Fruit fly (Drosophila melanogaster) whole organism, embryonic: ENCODE data around the gene mthl1.
A peak's percentile ranks its signal among the peaks of the same experiment; 100 is the strongest.

Experiments used
- Abd-B ChIP-seq: fragments of 200-800 bp; sonication (Bioruptor generic); optimal IDR thresholded peaks from 2 replicates; lab custom pipeline; 2018; ENCODE audit warnings: missing biosample characterization, mild to moderate bottlenecking, missing genetic modification characterization, moderate library complexity
- Ada2b ChIP-seq: fragments of 200-800 bp; sonication (Bioruptor generic); IDR thresholded peaks from 2 replicates; pipeline ENCODE4 v1.3.6; 2022; ENCODE audit warnings: missing biosample characterization, missing genetic modification characterization
- Atf6 ChIP-seq: fragments of 200-800 bp; sonication (Bioruptor generic); IDR thresholded peaks from 2 replicates; pipeline ENCODE4 v1.3.6; 2022; ENCODE audit warnings: missing biosample characterization, missing genetic modification characterization
- CG10462 ChIP-seq: fragments of 200-800 bp; sonication (Bioruptor generic); optimal IDR thresholded peaks from 2 replicates; lab custom pipeline; 2016; ENCODE audit warnings: missing biosample characterization, missing genetic modification characterization
- CG11560 ChIP-seq: fragments of 200-800 bp; sonication (Bioruptor generic); IDR thresholded peaks from 3 replicates; pipeline ENCODE4 v1.3.6; 2022; ENCODE audit warnings: missing biosample characterization, missing genetic modification characterization
- CG14441 ChIP-seq: fragments of 200-800 bp; sonication (Bioruptor generic); IDR thresholded peaks from 2 replicates; pipeline ENCODE4 v1.3.6; 2022; ENCODE audit warnings: missing biosample characterization, missing genetic modification characterization
- CG2199 ChIP-seq: fragments of 200-800 bp; sonication (Bioruptor generic); IDR thresholded peaks from 3 replicates; pipeline ENCODE4 v1.3.6; 2022; ENCODE audit warnings: missing biosample characterization, missing genetic modification characterization
- CG2889 ChIP-seq: fragments of 200-800 bp; sonication (Bioruptor generic); IDR thresholded peaks from 3 replicates; pipeline ENCODE4 v1.3.6; 2022; ENCODE audit warnings: missing biosample characterization, missing genetic modification characterization
- CG31388 ChIP-seq: fragments of 200-800 bp; sonication (Bioruptor generic); optimal IDR thresholded peaks from 2 replicates; lab custom pipeline; 2016; ENCODE audit warnings: missing biosample characterization, missing genetic modification characterization
- CG32772 ChIP-seq: fragments of 200-800 bp; sonication (Bioruptor generic); IDR thresholded peaks from 2 replicates; pipeline ENCODE4 v1.3.6; 2022; ENCODE audit warnings: missing biosample characterization, missing genetic modification characterization
- CG3995 ChIP-seq: fragments of 200-800 bp; sonication (Bioruptor generic); optimal IDR thresholded peaks from 3 replicates; lab custom pipeline; 2016; ENCODE audit warnings: missing biosample characterization, missing genetic modification characterization
- CG6654 ChIP-seq: fragments of 200-800 bp; sonication (Bioruptor generic); optimal IDR thresholded peaks from 2 replicates; lab custom pipeline; 2017; ENCODE audit warnings: missing biosample characterization, mild to moderate bottlenecking, missing genetic modification characterization
- CG7839 ChIP-seq: fragments of 200-800 bp; sonication (Bioruptor generic); optimal IDR thresholded peaks from 3 replicates; lab custom pipeline; 2018; ENCODE audit warnings: missing biosample characterization, mild to moderate bottlenecking, missing genetic modification characterization, moderate library complexity
- CG8089 ChIP-seq: fragments of 200-800 bp; sonication (Bioruptor generic); optimal IDR thresholded peaks from 3 replicates; lab custom pipeline; 2016; ENCODE audit warnings: missing biosample characterization, missing genetic modification characterization
- CG8388 ChIP-seq: fragments of 200-800 bp; sonication (Bioruptor generic); optimal IDR thresholded peaks from 2 replicates; lab custom pipeline; 2019; ENCODE audit warnings: missing biosample characterization, mild to moderate bottlenecking, missing genetic modification characterization, moderate library complexity
- CG8924 ChIP-seq: fragments of 200-800 bp; optimal IDR thresholded peaks from 3 replicates; lab custom pipeline; 2019; ENCODE audit warnings: missing biosample characterization, mild to moderate bottlenecking, missing genetic modification characterization, moderate library complexity
- CHES-1-like ChIP-seq: fragments of 200-800 bp; sonication (Bioruptor generic); optimal IDR thresholded peaks from 2 replicates; lab custom pipeline; 2016; ENCODE audit warnings: missing biosample characterization, missing genetic modification characterization
- Deaf1 ChIP-seq: fragments of 200-800 bp; optimal IDR thresholded peaks from 3 replicates; lab custom pipeline; 2019; ENCODE audit warnings: missing biosample characterization, mild to moderate bottlenecking, missing genetic modification characterization, moderate library complexity
- Dfd ChIP-seq, 2 experiments: fragments of >200 bp; optimal IDR thresholded peaks; 2 replicates each; lab custom pipeline; 2017; ENCODE audit warnings: missing biosample characterization in 2 of 2, missing genetic modification characterization in 2 of 2
- HLH54F ChIP-seq: fragments of 200-800 bp; sonication (Bioruptor generic); optimal IDR thresholded peaks from 3 replicates; lab custom pipeline; 2016; ENCODE audit warnings: missing biosample characterization, missing genetic modification characterization
- HmgZ ChIP-seq: fragments of 200-800 bp; sonication (Bioruptor generic); optimal IDR thresholded peaks from 2 replicates; lab custom pipeline; 2018; ENCODE audit warnings: missing biosample characterization, mild to moderate bottlenecking, missing genetic modification characterization
- Hr51 ChIP-seq, 2 experiments: fragments of 200-800 bp; sonication (Bioruptor generic); optimal IDR thresholded peaks; 2 replicates in 1 of 2; 3 replicates in 1 of 2; lab custom pipeline; 2016 to 2018; ENCODE audit warnings: missing biosample characterization in 2 of 2, missing genetic modification characterization in 2 of 2, mild to moderate bottlenecking in 1 of 2, moderate library complexity in 1 of 2
- Jarid2 ChIP-seq: fragments of 200-800 bp; sonication (Bioruptor generic); optimal IDR thresholded peaks from 3 replicates; lab custom pipeline; 2017; ENCODE audit warnings: mild to moderate bottlenecking, missing biosample characterization, missing genetic modification reagents, missing genetic modification characterization
- Lpt ChIP-seq: fragments of >200 bp; optimal IDR thresholded peaks from 2 replicates; lab custom pipeline; 2018; ENCODE audit warnings: missing biosample characterization, missing genetic modification characterization
- Mad ChIP-seq: fragments of 200-800 bp; sonication (Bioruptor generic); optimal IDR thresholded peaks from 2 replicates; lab custom pipeline; 2016; ENCODE audit warnings: missing biosample characterization, missing genetic modification characterization
- Max ChIP-seq: fragments of 200-800 bp; sonication (Bioruptor generic); optimal IDR thresholded peaks from 2 replicates; lab custom pipeline; 2016; ENCODE audit warnings: missing biosample characterization, mild to moderate bottlenecking, missing genetic modification characterization
- Mrtf ChIP-seq: fragments of 200-800 bp; sonication (Bioruptor generic); IDR thresholded peaks from 3 replicates; pipeline ENCODE4 v1.3.6; 2022; ENCODE audit warnings: missing biosample characterization, missing genetic modification characterization
- NC2β ChIP-seq: fragments of 200-800 bp; sonication (Bioruptor generic); optimal IDR thresholded peaks from 2 replicates; lab custom pipeline; 2016; ENCODE audit warnings: missing biosample characterization, missing genetic modification characterization
- NK7.1 ChIP-seq: fragments of 200-800 bp; sonication (Bioruptor generic); optimal IDR thresholded peaks from 3 replicates; lab custom pipeline; 2016; ENCODE audit warnings: missing biosample characterization, missing genetic modification characterization
- Nf-YC ChIP-seq: fragments of 200-800 bp; optimal IDR thresholded peaks from 3 replicates; lab custom pipeline; 2019; ENCODE audit warnings: missing biosample characterization, mild to moderate bottlenecking, missing genetic modification characterization, moderate library complexity
- Oaz ChIP-seq: fragments of 200-800 bp; sonication (Bioruptor generic); IDR thresholded peaks from 2 replicates; pipeline ENCODE4 v1.3.6; 2022; ENCODE audit warnings: missing biosample characterization, missing genetic modification characterization
- Oli ChIP-seq: fragments of 200-800 bp; sonication (Bioruptor generic); optimal IDR thresholded peaks from 2 replicates; lab custom pipeline; 2018; ENCODE audit warnings: missing biosample characterization, mild to moderate bottlenecking, missing genetic modification characterization, moderate library complexity
- Sox102F ChIP-seq: fragments of 200-800 bp; sonication (Bioruptor generic); optimal IDR thresholded peaks from 2 replicates; lab custom pipeline; 2018; ENCODE audit warnings: missing biosample characterization, mild to moderate bottlenecking, missing genetic modification characterization, moderate library complexity
- Vsx1 ChIP-seq: fragments of 200-800 bp; sonication (Bioruptor generic); optimal IDR thresholded peaks from 2 replicates; lab custom pipeline; 2017; ENCODE audit warnings: missing biosample characterization, mild to moderate bottlenecking, missing genetic modification characterization, missing genetic modification reagents
- Xbp1 ChIP-seq: fragments of 200-800 bp; sonication (Bioruptor generic); optimal IDR thresholded peaks from 3 replicates; lab custom pipeline; 2016; ENCODE audit warnings: missing biosample characterization, mild to moderate bottlenecking, missing genetic modification characterization
- abd-A ChIP-seq: fragments of 200-800 bp; sonication (Bioruptor generic); optimal IDR thresholded peaks from 3 replicates; lab custom pipeline; 2019; ENCODE audit warnings: missing biosample characterization, mild to moderate bottlenecking, missing genetic modification characterization, moderate library complexity
- aop ChIP-seq: fragments of 200-800 bp; sonication (Bioruptor generic); IDR thresholded peaks from 2 replicates; pipeline ENCODE4 v1.3.6; 2022; ENCODE audit warnings: missing biosample characterization, missing genetic modification characterization
- az2 ChIP-seq: fragments of 200-800 bp; sonication (Bioruptor generic); optimal IDR thresholded peaks from 3 replicates; lab custom pipeline; 2016; ENCODE audit warnings: missing biosample characterization, missing genetic modification characterization
- br ChIP-seq: fragments of >200 bp; optimal IDR thresholded peaks from 2 replicates; lab custom pipeline; 2017
- ci ChIP-seq: fragments of 200-800 bp; sonication (Bioruptor generic); IDR thresholded peaks from 3 replicates; pipeline ENCODE4 v1.3.6; 2022; ENCODE audit warnings: missing biosample characterization, missing genetic modification characterization
- fd64A ChIP-seq: fragments of 200-800 bp; sonication (Bioruptor generic); optimal IDR thresholded peaks from 3 replicates; lab custom pipeline; 2018; ENCODE audit warnings: missing biosample characterization, mild to moderate bottlenecking, missing genetic modification characterization
- kah ChIP-seq: fragments of 200-800 bp; sonication (Bioruptor generic); optimal IDR thresholded peaks from 2 replicates; lab custom pipeline; 2018; ENCODE audit warnings: missing biosample characterization, mild to moderate bottlenecking, missing genetic modification characterization
- klu ChIP-seq: fragments of 200-800 bp; sonication (Bioruptor generic); IDR thresholded peaks from 2 replicates; pipeline ENCODE4 v1.3.6; 2022; ENCODE audit warnings: missing biosample characterization, missing genetic modification characterization
- luna ChIP-seq: fragments of 200-800 bp; sonication (Bioruptor generic); optimal IDR thresholded peaks from 2 replicates; lab custom pipeline; 2016; ENCODE audit warnings: missing biosample characterization, missing genetic modification characterization
- pum ChIP-seq: fragments of 200-800 bp; sonication (Bioruptor generic); optimal IDR thresholded peaks from 2 replicates; lab custom pipeline; 2016; ENCODE audit warnings: missing biosample characterization, missing genetic modification characterization
- slbo ChIP-seq: fragments of 200-800 bp; sonication (Bioruptor generic); IDR thresholded peaks from 2 replicates; pipeline ENCODE4 v1.3.6; 2022; ENCODE audit warnings: missing biosample characterization, missing genetic modification characterization
- so ChIP-seq: fragments of 200-800 bp; sonication (Bioruptor generic); IDR thresholded peaks from 3 replicates; pipeline ENCODE4 v1.3.6; 2022; ENCODE audit warnings: missing biosample characterization, missing genetic modification characterization
- stc ChIP-seq: fragments of 200-800 bp; sonication (Bioruptor generic); IDR thresholded peaks from 2 replicates; pipeline ENCODE4 v1.3.6; 2022; ENCODE audit warnings: missing biosample characterization, missing genetic modification characterization
- tin ChIP-seq: fragments of 200-800 bp; sonication (Bioruptor generic); optimal IDR thresholded peaks from 3 replicates; lab custom pipeline; 2016; ENCODE audit warnings: missing biosample characterization, missing genetic modification characterization
- tx ChIP-seq: fragments of 200-800 bp; sonication (Bioruptor generic); optimal IDR thresholded peaks from 2 replicates; lab custom pipeline; 2016; ENCODE audit warnings: missing biosample characterization, missing genetic modification characterization
- zfh1 ChIP-seq: fragments of 200-800 bp; sonication (Bioruptor generic); IDR thresholded peaks from 3 replicates; pipeline ENCODE4 v1.3.6; 2022; ENCODE audit warnings: missing biosample characterization, missing genetic modification characterization

mthl1 gene

dm6 chrX:16670691-16671481 is 30.1 kb downstream of the mthl1 start (continued):
- peak; percentile 50 for TF ChIP-seq CG14441 (GFP tag; lab: Robert Waterston, UW)
- TF ChIP-seq HmgZ, result peak; percentile 36
- TF ChIP-seq pum, result no peak
- TF ChIP-seq CG6654 (GFP tag; lab: Kevin White, UChicago), result no peak
- no peak for TF ChIP-seq fd64A (GFP tag; lab: Kevin White, UChicago)
- TF ChIP-seq CG8388, result no peak
- TF ChIP-seq kah (GFP tag; lab: Kevin White, UChicago), result no peak
- no peak for TF ChIP-seq CG32772 (GFP tag; lab: Robert Waterston, UW)
- TF ChIP-seq az2, result peak; percentile 4
- no peak for TF ChIP-seq Vsx1 (GFP tag; lab: Kevin White, UChicago)
- TF ChIP-seq Sox102F (GFP tag; lab: Kevin White, UChicago), result peak; percentile 47
- no peak for TF ChIP-seq luna (GFP tag; lab: Kevin White, UChicago)
- TF ChIP-seq Ada2b (GFP tag; lab: Robert Waterston, UW), result 0 out of 2 replicates have a peak, but pooled peaks have one; percentile 25
- TF ChIP-seq CG31388 (GFP tag; lab: Kevin White, UChicago), result no peak
- no peak for TF ChIP-seq CG10462
- TF ChIP-seq HLH54F, result no peak
- peak; percentile 54; the same call in 1 of the 2 replicates for TF ChIP-seq slbo (GFP tag; lab: Robert Waterston, UW)
- TF ChIP-seq Dfd (GFP tag; optimal IDR thresholded peaks at IDR 0.05; lab: Kevin White, UChicago), result no peak
- no peak for TF ChIP-seq NK7.1 (GFP tag; lab: Kevin White, UChicago)
- peak; percentile 8 for TF ChIP-seq CHES-1-like (GFP tag; lab: Kevin White, UChicago)
- TF ChIP-seq br, result no peak
- peak; percentile 48 for TF ChIP-seq CG7839 (tag; lab: Kevin White, UChicago)
- no peak for TF ChIP-seq Lpt
- no peak for TF ChIP-seq Max (GFP tag; lab: Kevin White, UChicago)
- TF ChIP-seq Nf-YC (tag; lab: Kevin White, UChicago), result no peak
- TF ChIP-seq CG2199, result no peak
- peak; percentile 5 for TF ChIP-seq CG8924 (tag; lab: Kevin White, UChicago)
- no peak for TF ChIP-seq NC2β (GFP tag; lab: Kevin White, UChicago)
- no peak for TF ChIP-seq klu (GFP tag; lab: Robert Waterston, UW)
- TF ChIP-seq zfh1 (GFP tag; lab: Robert Waterston, UW), result no peak
- no peak for TF ChIP-seq CG8089 (GFP tag; lab: Kevin White, UChicago)
- no peak for TF ChIP-seq Mad (GFP tag; lab: Kevin White, UChicago)
- no peak for TF ChIP-seq Oaz
- no peak for TF ChIP-seq tx
- no peak for TF ChIP-seq ci (GFP tag; lab: Robert Waterston, UW)
- no peak for TF ChIP-seq Jarid2
- peak; percentile 42 for TF ChIP-seq Abd-B (GFP tag; lab: Kevin White, UChicago)
- TF ChIP-seq CG11560, result no peak
- no peak for TF ChIP-seq so
- TF ChIP-seq stc (GFP tag; lab: Robert Waterston, UW), result no peak
- no peak for TF ChIP-seq aop (GFP tag; lab: Robert Waterston, UW)
- TF ChIP-seq CG2889 (GFP tag; lab: Robert Waterston, UW), result 0 out of 3 replicates have a peak, but pooled peaks have one; percentile 36
- TF ChIP-seq Oli (tag; lab: Kevin White, UChicago), result peak; percentile 33
- no peak for TF ChIP-seq CG3995 (GFP tag; lab: Kevin White, UChicago)
- no peak for TF ChIP-seq abd-A (tag; lab: Kevin White, UChicago)
- TF ChIP-seq Xbp1, result peak; percentile 42
- no peak for TF ChIP-seq Deaf1 (tag; lab: Kevin White, UChicago)
- TF ChIP-seq Mrtf (GFP tag; lab: Robert Waterston, UW), result no peak
- TF ChIP-seq Atf6 (GFP tag; lab: Robert Waterston, UW), result peak; percentile 23; the same call in 1 of the 2 replicates
- TF ChIP-seq tin (GFP tag; lab: Kevin White, UChicago), result no peak
- peak in 1 of 2 experiments; percentile 49 for TF ChIP-seq Hr51 (GFP tag; optimal IDR thresholded peaks at IDR 0.05; lab: Kevin White, UChicago)
